Worm (Caenorhabditis elegans): ENCODE data around the gene enri-2.

Gene enri-2

ce11 chrX:14500422-14501058, 45.1 kb upstream of the enri-2 start:
- no peak for TF ChIP-seq daf-19 (GFP tag; conservative IDR thresholded peaks at IDR 0.05)
- peak in 1 of 2 experiments; percentile 24 for TF ChIP-seq hif-1 (tag; optimal IDR thresholded peaks at IDR 0.05)
- peak; percentile 99 for TF ChIP-seq dmd-6 (GFP tag; IDR thresholded peaks at IDR 0.05)
- peak; percentile 99 for TF ChIP-seq tra-1 (GFP tag; IDR thresholded peaks at IDR 0.05)
- no peak for TF ChIP-seq nhr-25 (tag; optimal IDR thresholded peaks at IDR 0.05; ENCODE audit: borderline replicate concordance, insufficient read depth)
- TF ChIP-seq unc-62 (GFP tag; optimal IDR thresholded peaks at IDR 0.05 in 1 of 2) = peak; percentile 38 to 47
- no peak for TF ChIP-seq unc-62 (tag; optimal IDR thresholded peaks at IDR 0.05)
- peak; percentile 94 for TF ChIP-seq nhr-102 (tag; optimal IDR thresholded peaks at IDR 0.05)
- peak in 1 of 2 experiments; percentile 93 for TF ChIP-seq daf-16 (GFP tag; optimal IDR thresholded peaks at IDR 0.05)
- TF ChIP-seq daf-16 (tag; optimal IDR thresholded peaks at IDR 0.05) = peak; percentile 65
- no peak for TF ChIP-seq daf-8 (GFP tag; IDR thresholded peaks at IDR 0.05)
- peak; percentile 91 for TF ChIP-seq nhr-48 (tag; optimal IDR thresholded peaks at IDR 0.05)
- TF ChIP-seq gei-8 (GFP tag; optimal IDR thresholded peaks at IDR 0.05) = peak; percentile 94
- TF ChIP-seq ztf-7 (tag; optimal IDR thresholded peaks at IDR 0.05) = peak; percentile 2
- no peak for TF ChIP-seq Y48G9A.11 (GFP tag; IDR thresholded peaks at IDR 0.05)
- peak in 1 of 2 experiments; percentile 62 for TF ChIP-seq mdl-1 (tag; optimal IDR thresholded peaks at IDR 0.05)
- peak; percentile 94 for TF ChIP-seq hlh-11 (tag; optimal IDR thresholded peaks at IDR 0.05)
- TF ChIP-seq ceh-62 (tag; optimal IDR thresholded peaks at IDR 0.05) = no peak
- no peak for TF ChIP-seq Y105C5A.15 (GFP tag; IDR thresholded peaks at IDR 0.05)
- TF ChIP-seq hmg-1.1 (GFP tag; IDR thresholded peaks at IDR 0.05) = no peak
- TF ChIP-seq saeg-2 (GFP tag; IDR thresholded peaks at IDR 0.05) = peak; percentile 88
- TF ChIP-seq lin-38 (GFP tag; IDR thresholded peaks at IDR 0.05) = peak; percentile 34; the same call in 1 of the 2 replicates
- peak; percentile 86 for TF ChIP-seq lin-1 (GFP tag; IDR thresholded peaks at IDR 0.05)
- TF ChIP-seq mes-2 (tag; optimal IDR thresholded peaks at IDR 0.05; ENCODE audit: poor library complexity, severe bottlenecking) = no peak
- peak; percentile 24 for TF ChIP-seq hlh-30 (tag; optimal IDR thresholded peaks at IDR 0.05; ENCODE audit: insufficient read depth)
- peak; percentile 51; the same call in 1 of the 2 replicates for TF ChIP-seq Y75B8A.6 (GFP tag; IDR thresholded peaks at IDR 0.05)
- TF ChIP-seq nhr-77 (tag; optimal IDR thresholded peaks at IDR 0.05) = peak; percentile 79
- peak; percentile 69 for TF ChIP-seq pqm-1 (tag; optimal IDR thresholded peaks at IDR 0.05)
- TF ChIP-seq ceh-20 (GFP tag; IDR thresholded peaks at IDR 0.05) = 0 out of 2 replicates have a peak, but pooled peaks have one; percentile 9
- TF ChIP-seq dmd-9 (GFP tag; IDR thresholded peaks at IDR 0.05) = no peak
- no peak for TF ChIP-seq nhr-111 (GFP tag; optimal IDR thresholded peaks at IDR 0.05)
- TF ChIP-seq aha-1 (tag) = peak; percentile 78
- peak; percentile 99 for TF ChIP-seq php-3 (GFP tag; IDR thresholded peaks at IDR 0.05)
- TF ChIP-seq nhr-28 (tag; optimal IDR thresholded peaks at IDR 0.05) = peak; percentile 65
- peak; percentile 95 for TF ChIP-seq dve-1 (tag; optimal IDR thresholded peaks at IDR 0.05; ENCODE audit: insufficient read depth)
- peak; percentile 72 for TF ChIP-seq pha-4 (GFP tag; IDR thresholded peaks at IDR 0.05)
- TF ChIP-seq pha-4 (tag; optimal IDR thresholded peaks at IDR 0.05) = no peak
- no peak for TF ChIP-seq nhr-237 (tag; optimal IDR thresholded peaks at IDR 0.05)
- TF ChIP-seq R02D3.7 (tag; optimal IDR thresholded peaks at IDR 0.05) = no peak
- TF ChIP-seq zag-1 (tag; optimal IDR thresholded peaks at IDR 0.05) = no peak
- no peak for TF ChIP-seq lir-3 (tag; optimal IDR thresholded peaks at IDR 0.05)
- peak in 1 of 2 experiments; percentile 5 for TF ChIP-seq lsy-2 (tag; optimal IDR thresholded peaks at IDR 0.05)
- TF ChIP-seq attf-4 (tag; optimal IDR thresholded peaks at IDR 0.05) = no peak
- peak; percentile 54 for TF ChIP-seq T20F7.1 (GFP tag; optimal IDR thresholded peaks at IDR 0.05)

Measured in whole organism, L4 larva.